Fruit fly (Drosophila melanogaster): Measurements from ENCODE around the gene CG10098.

The CG10098 gene

dm6 chr3R:7144245-7144904 is 20.0 kb downstream of the CG10098 start, which contains the start of the genes CG14610 and CG2656 (continued):
- TF ChIP-seq CG2120 (GFP tag; optimal IDR thresholded peaks at IDR 0.05) (peak; percentile 92), Nf-YC (tag; optimal IDR thresholded peaks at IDR 0.05) (peak; percentile 28), CG7357 (GFP tag; IDR thresholded peaks at IDR 0.05) (no peak), CG12071 (GFP tag; optimal IDR thresholded peaks at IDR 0.05) (peak; percentile 35), kay (GFP tag; optimal IDR thresholded peaks at IDR 0.05) (peak; percentile 77), tio (GFP tag; optimal IDR thresholded peaks at IDR 0.05) (no peak), Adf1 (GFP tag; IDR thresholded peaks at IDR 0.05) (0 out of 2 replicates have a peak, but pooled peaks have one; percentile 16), Antp (GFP tag; optimal IDR thresholded peaks at IDR 0.05) (peak; percentile 94), CG6791 (GFP tag; IDR thresholded peaks at IDR 0.05; ENCODE audit: partially characterized antibody) (no peak), CG12299 (tag; optimal IDR thresholded peaks at IDR 0.05) (peak; percentile 38), CG10321 (GFP tag; IDR thresholded peaks at IDR 0.05) (no peak), ab (GFP tag; optimal IDR thresholded peaks at IDR 0.05) (no peak), vfl (GFP tag; optimal IDR thresholded peaks at IDR 0.05) (peak; percentile 86), CG10565 (GFP tag; optimal IDR thresholded peaks at IDR 0.05) (no peak), CG4820 (GFP tag; optimal IDR thresholded peaks at IDR 0.05) (peak; percentile 81), unc-4 (GFP tag; IDR thresholded peaks at IDR 0.05; ENCODE audit: partially characterized antibody) (peak; percentile 58), caup (GFP tag; optimal IDR thresholded peaks at IDR 0.05; ENCODE audit: severe bottlenecking) (peak; percentile 78), kah (GFP tag; optimal IDR thresholded peaks at IDR 0.05) (no peak), Nf-YA (GFP tag; IDR thresholded peaks at IDR 0.05) (peak; percentile 25; the same call in 1 of the 2 replicates), CG9876 (GFP tag; optimal IDR thresholded peaks at IDR 0.05) (peak; percentile 68), psq (GFP tag; optimal IDR thresholded peaks at IDR 0.05) (peak; percentile 9), p53 (GFP tag; optimal IDR thresholded peaks at IDR 0.05) (peak; percentile 80), HmgD (GFP tag; optimal IDR thresholded peaks at IDR 0.05) (peak; percentile 74), NfI (GFP tag; optimal IDR thresholded peaks at IDR 0.05) (peak; percentile 80), E2f2 (GFP tag; IDR thresholded peaks at IDR 0.05) (peak; percentile 100), CG10543 (GFP tag; optimal IDR thresholded peaks at IDR 0.05) (no peak), usp (GFP tag; optimal IDR thresholded peaks at IDR 0.05) (no peak), CG9727 (GFP tag; optimal IDR thresholded peaks at IDR 0.05) (peak; percentile 45), CG9817 (tag; optimal IDR thresholded peaks at IDR 0.05) (peak; percentile 53), en (GFP tag; optimal IDR thresholded peaks at IDR 0.05) (peak; percentile 59), chinmo (GFP tag; IDR thresholded peaks at IDR 0.05; ENCODE audit: partially characterized antibody) (no peak), luna (GFP tag; optimal IDR thresholded peaks at IDR 0.05) (peak; percentile 1), CG17912 (GFP tag; optimal IDR thresholded peaks at IDR 0.05) (peak; percentile 59), CG5953 (GFP tag; IDR thresholded peaks at IDR 0.05) (peak; percentile 24; the same call in 1 of the 2 replicates), crc (GFP tag; optimal IDR thresholded peaks at IDR 0.05) (peak; percentile 70), shn (GFP tag; optimal IDR thresholded peaks at IDR 0.05) (peak; percentile 82), kni (GFP tag; optimal IDR thresholded peaks at IDR 0.05) (peak; percentile 5), Scr (GFP tag; IDR thresholded peaks at IDR 0.05; ENCODE audit: partially characterized antibody) (peak; percentile 59), Camta (GFP tag; optimal IDR thresholded peaks at IDR 0.05) (peak; percentile 60), Pdp1 (GFP tag; optimal IDR thresholded peaks at IDR 0.05) (peak; percentile 78 to 89), ERR (GFP tag; optimal IDR thresholded peaks at IDR 0.05) (peak; percentile 75), CG7963 (GFP tag; IDR thresholded peaks at IDR 0.05; ENCODE audit: partially characterized antibody) (peak; percentile 49; the same call in 2 of the 3 replicates), CG5245 (GFP tag; optimal IDR thresholded peaks at IDR 0.05) (peak; percentile 84), CG2202 (tag; optimal IDR thresholded peaks at IDR 0.05) (peak; percentile 46), jing (GFP tag; optimal IDR thresholded peaks at IDR 0.05) (no peak), CG32532 (GFP tag; IDR thresholded peaks at IDR 0.05) (peak; percentile 71), CG12391 (tag; optimal IDR thresholded peaks at IDR 0.05) (peak; percentile 73), CG31388 (GFP tag; optimal IDR thresholded peaks at IDR 0.05) (peak; percentile 21), CG33557 (GFP tag; optimal IDR thresholded peaks at IDR 0.05) (peak; percentile 25)
